Worm (Caenorhabditis elegans): Measurements from ENCODE around the gene lips-12.

DNA sequence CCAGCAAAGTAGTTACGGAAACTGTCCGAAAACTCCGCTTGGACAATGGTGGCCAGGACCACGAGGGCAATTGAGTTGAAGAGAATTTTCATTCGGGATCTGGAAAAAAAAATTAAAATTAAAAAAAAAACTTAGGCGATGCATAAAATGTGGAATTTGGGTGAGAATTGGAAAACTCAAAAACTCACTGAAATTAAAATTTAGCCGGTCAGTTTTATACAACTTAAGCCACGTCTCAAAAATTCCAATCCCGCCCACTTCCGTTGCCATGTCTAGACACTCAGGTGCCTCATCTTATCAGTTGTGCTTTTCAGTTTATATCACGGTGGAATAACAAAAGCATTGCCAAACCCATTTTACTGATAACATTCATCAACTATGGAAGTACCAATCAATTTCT lies 3.1 kb downstream of the lips-12 start, which contains the start of gene lips-11:
- TF ChIP-seq ref-1 (GFP tag; conservative IDR thresholded peaks at IDR 0.05): no peak
- TF ChIP-seq tab-1 (GFP tag; IDR thresholded peaks at IDR 0.05): no peak
- no peak for TF ChIP-seq flt-1 (GFP tag; IDR thresholded peaks at IDR 0.05)
- TF ChIP-seq cog-1 (tag; optimal IDR thresholded peaks at IDR 0.05): no peak
- no peak for TF ChIP-seq T22C8.4 (GFP tag; IDR thresholded peaks at IDR 0.05)
- no peak for TF ChIP-seq ztf-23 (GFP tag; IDR thresholded peaks at IDR 0.05)
- TF ChIP-seq ztf-29 (GFP tag; IDR thresholded peaks at IDR 0.05): no peak

Measured in whole organism, midembryonic.